Worm (Caenorhabditis elegans) whole organism, L3 larva: ENCODE results near the gene C55A6.3.

Experiments used
- jun-1 ChIP-seq: fragments of 150-350 bp; optimal IDR thresholded peaks from 2 replicates; lab custom pipeline; 2014; ENCODE audit warnings: missing biosample characterization, missing genetic modification reagents, missing genetic modification characterization
- nfya-1 ChIP-seq: sonication (generic microtip); optimal IDR thresholded peaks from 2 replicates; lab custom pipeline; 2017; ENCODE audit warnings: missing genetic modification characterization, mild to moderate bottlenecking, missing compliant biosample characterization, antibody characterized with exemption, moderate library complexity; ENCODE audit not compliant: insufficient read depth
- nhr-237 ChIP-seq: fragments of 150-350 bp; optimal IDR thresholded peaks from 2 replicates; lab custom pipeline; 2014; ENCODE audit warnings: missing biosample characterization, missing genetic modification characterization
- nhr-28 ChIP-seq: fragments of 150-350 bp; optimal IDR thresholded peaks from 2 replicates; lab custom pipeline; 2014; ENCODE audit warnings: missing biosample characterization, missing genetic modification characterization
- snpc-4 ChIP-seq: fragments of 150-350 bp; optimal IDR thresholded peaks from 2 replicates; lab custom pipeline; 2014; ENCODE audit warnings: missing biosample characterization, missing genetic modification characterization
- unc-39 ChIP-seq: sonication (generic microtip); optimal IDR thresholded peaks from 4 replicates; lab custom pipeline; 2017; ENCODE audit warnings: missing biosample characterization, missing genetic modification characterization
- zag-1 ChIP-seq: fragments of 150-350 bp; optimal IDR thresholded peaks from 2 replicates; lab custom pipeline; 2014; ENCODE audit warnings: missing biosample characterization, missing genetic modification characterization

ce11 chrV:11528633-11529327 is 15.4 kb upstream of the C55A6.3 start:
- TF ChIP-seq jun-1 (tag; lab: Kevin White, UChicago) (no peak), snpc-4 (tag; lab: Kevin White, UChicago) (no peak), nhr-28 (tag; lab: Kevin White, UChicago) (no peak), zag-1 (tag; lab: Kevin White, UChicago) (no peak), nfya-1 (tag; lab: Kevin White, UChicago) (no peak), unc-39 (no peak), nhr-237 (tag; lab: Kevin White, UChicago) (no peak)
